Worm (Caenorhabditis elegans) whole organism, midembryonic: ENCODE results near the gene F40A3.3.

Experiments used
- cog-1 ChIP-seq: sonication (generic microtip); optimal IDR thresholded peaks from 2 replicates; lab custom pipeline; 2016; ENCODE audit warnings: missing genetic modification characterization, missing compliant biosample characterization
- flt-1 ChIP-seq: fragments of 200-800 bp; sonication (Bioruptor generic); IDR thresholded peaks from 2 replicates; pipeline ENCODE4 v1.3.6; 2022; ENCODE audit warnings: missing genetic modification characterization, missing compliant biosample characterization
- klf-2 ChIP-seq: fragments of 200-800 bp; sonication (Bioruptor generic); conservative IDR thresholded peaks from 2 replicates; pipeline ENCODE4 v1.3.6; 2022; ENCODE audit warnings: missing genetic modification reagents, missing genetic modification characterization, missing compliant biosample characterization
- med-1 ChIP-seq: sonication (generic microtip); optimal IDR thresholded peaks from 2 replicates; lab custom pipeline; 2017; ENCODE audit warnings: missing genetic modification characterization, mild to moderate bottlenecking, missing compliant biosample characterization, antibody characterized with exemption, missing genetic modification reagents; ENCODE audit not compliant: insufficient read depth
- ref-1 ChIP-seq: fragments of 200-800 bp; sonication (Bioruptor generic); conservative IDR thresholded peaks from 2 replicates; pipeline ENCODE4 v1.3.6; 2022; ENCODE audit warnings: missing genetic modification reagents, missing genetic modification characterization, missing compliant biosample characterization
- tab-1 ChIP-seq: fragments of 200-800 bp; sonication (Bioruptor generic); IDR thresholded peaks from 2 replicates; pipeline ENCODE4 v1.3.6; 2022; ENCODE audit warnings: missing genetic modification characterization, missing compliant biosample characterization

- no peak for TF ChIP-seq med-1
- no peak for TF ChIP-seq klf-2 (GFP tag; lab: Robert Waterston, UW)
- TF ChIP-seq tab-1 (GFP tag; lab: Robert Waterston, UW) = no peak
- no peak for TF ChIP-seq flt-1 (GFP tag; lab: Robert Waterston, UW)
- TF ChIP-seq cog-1 (tag; lab: Kevin White, UChicago) = no peak
- TF ChIP-seq ref-1 (GFP tag; lab: Robert Waterston, UW) = no peak
Observed at ce11 chrV:7856641-7857040, 20.6 kb upstream of the F40A3.3 start.
